Worm (Caenorhabditis elegans) whole organism, L4 larva: ENCODE results near the gene nhr-5.
A peak's percentile ranks its signal among the peaks of the same experiment; 100 is the strongest.

Experiments used
- ceh-28 ChIP-seq: fragments of 150-350 bp; optimal IDR thresholded peaks from 2 replicates; lab custom pipeline; 2014; ENCODE audit warnings: missing biosample characterization, missing genetic modification reagents, missing genetic modification characterization
- mes-2 ChIP-seq: sonication (generic microtip); optimal IDR thresholded peaks from 2 replicates; lab custom pipeline; 2016; ENCODE audit warnings: missing genotype, mild to moderate bottlenecking, missing genetic modification characterization, missing compliant biosample characterization; ENCODE audit not compliant: poor library complexity, severe bottlenecking
- zip-2 ChIP-seq: fragments of 150-350 bp; optimal IDR thresholded peaks from 2 replicates; lab custom pipeline; 2014; ENCODE audit warnings: missing biosample characterization, missing genetic modification characterization

The nhr-5 gene

ce11 chrIV:15453137-15453788, 53.2 kb downstream of the nhr-5 start, which contains the start of gene gtf-2H4:
Gene gtf-2H4, minus strand, starts transcription at chrIV:15453187.
- TF ChIP-seq ceh-28 (tag; lab: Kevin White, UChicago): peak; percentile 53
- no peak for TF ChIP-seq zip-2 (tag; lab: Kevin White, UChicago)
- no peak for TF ChIP-seq mes-2 (tag; lab: Kevin White, UChicago)
